Worm (Caenorhabditis elegans) whole organism, late embryonic: ENCODE data around the gene git-1.

ENCODE experiments used
- C08G9.2 ChIP-seq: sonication (generic microtip); optimal IDR thresholded peaks from 2 replicates; lab custom pipeline; 2016; ENCODE audit warnings: mild to moderate bottlenecking, missing genetic modification characterization, moderate library complexity, missing compliant biosample characterization
- C38D4.7 ChIP-seq: fragments of 200-800 bp; sonication (Bioruptor generic); optimal IDR thresholded peaks from 2 replicates; lab custom pipeline; 2018; ENCODE audit warnings: mild to moderate bottlenecking, missing genetic modification characterization, moderate library complexity, missing compliant biosample characterization
- F13H6.1 ChIP-seq: sonication (generic microtip); optimal IDR thresholded peaks from 2 replicates; lab custom pipeline; 2016; ENCODE audit warnings: missing genetic modification characterization, missing compliant biosample characterization
- T23F11.4 ChIP-seq: fragments of 200-800 bp; sonication (Bioruptor generic); optimal IDR thresholded peaks from 2 replicates; lab custom pipeline; 2018; ENCODE audit warnings: mild to moderate bottlenecking, missing genetic modification characterization, missing compliant biosample characterization
- Y22D7AL.16 ChIP-seq: sonication (generic microtip); optimal IDR thresholded peaks from 2 replicates; lab custom pipeline; 2016; ENCODE audit warnings: missing genetic modification characterization, missing compliant biosample characterization
- ama-1 ChIP-seq: fragments of 150-350 bp; optimal IDR thresholded peaks from 2 replicates; lab custom pipeline; 2014
- ceh-18 ChIP-seq: sonication (generic microtip); optimal IDR thresholded peaks from 2 replicates; lab custom pipeline; 2016; ENCODE audit warnings: missing genetic modification characterization, missing compliant biosample characterization
- ceh-24 ChIP-seq: sonication (generic microtip); optimal IDR thresholded peaks from 2 replicates; lab custom pipeline; 2016; ENCODE audit warnings: mild to moderate bottlenecking, missing genetic modification characterization, missing compliant biosample characterization
- ceh-34 ChIP-seq: sonication (generic microtip); optimal IDR thresholded peaks from 2 replicates; lab custom pipeline; 2016; ENCODE audit warnings: mild to moderate bottlenecking, missing genetic modification characterization, missing compliant biosample characterization
- ceh-45 ChIP-seq: fragments of 200-800 bp; sonication (Bioruptor generic); IDR thresholded peaks from 2 replicates; pipeline ENCODE4 v1.3.6; 2022; ENCODE audit warnings: missing genetic modification reagents, missing genetic modification characterization, missing compliant biosample characterization
- ceh-48 ChIP-seq: sonication (generic microtip); optimal IDR thresholded peaks from 2 replicates; lab custom pipeline; 2016; ENCODE audit warnings: missing genetic modification characterization, inconsistent platforms, missing compliant biosample characterization
- elt-2 ChIP-seq: sonication (generic microtip); optimal IDR thresholded peaks from 2 replicates; lab custom pipeline; 2016; ENCODE audit warnings: missing genetic modification reagents, missing genetic modification characterization, missing compliant biosample characterization
- elt-4 ChIP-seq: sonication (generic microtip); optimal IDR thresholded peaks from 2 replicates; lab custom pipeline; 2016; ENCODE audit warnings: missing genetic modification characterization, missing compliant biosample characterization
- ets-4 ChIP-seq: sonication (generic microtip); optimal IDR thresholded peaks from 2 replicates; lab custom pipeline; 2016; ENCODE audit warnings: missing genetic modification characterization, missing compliant biosample characterization
- eyg-1 ChIP-seq: sonication (generic microtip); optimal IDR thresholded peaks from 2 replicates; lab custom pipeline; 2016; ENCODE audit warnings: missing genotype, missing genetic modification characterization, missing compliant biosample characterization
- fax-1 ChIP-seq: sonication (generic microtip); optimal IDR thresholded peaks from 2 replicates; lab custom pipeline; 2016; ENCODE audit warnings: missing genotype, missing genetic modification characterization, missing compliant biosample characterization
- hlh-13 ChIP-seq: fragments of 200-800 bp; sonication (Bioruptor generic); optimal IDR thresholded peaks from 2 replicates; lab custom pipeline; 2018; ENCODE audit warnings: mild to moderate bottlenecking, missing genetic modification characterization, missing compliant biosample characterization
- hlh-15 ChIP-seq: sonication (generic microtip); optimal IDR thresholded peaks from 2 replicates; lab custom pipeline; 2016; ENCODE audit warnings: missing genetic modification characterization, missing compliant biosample characterization
- hlh-6 ChIP-seq: sonication (generic microtip); optimal IDR thresholded peaks from 2 replicates; lab custom pipeline; 2016; ENCODE audit warnings: missing genotype, missing genetic modification characterization, missing compliant biosample characterization
- hlh-8 ChIP-seq: sonication (generic microtip); optimal IDR thresholded peaks from 2 replicates; lab custom pipeline; 2016; ENCODE audit warnings: missing genotype, missing genetic modification characterization, missing compliant biosample characterization
- madf-2 ChIP-seq: sonication (generic microtip); optimal IDR thresholded peaks from 2 replicates; lab custom pipeline; 2017; ENCODE audit warnings: missing genetic modification characterization, missing compliant biosample characterization
- nfya-1 ChIP-seq: sonication (generic microtip); optimal IDR thresholded peaks from 2 replicates; lab custom pipeline; 2017; ENCODE audit warnings: missing genetic modification characterization, mild to moderate bottlenecking, missing compliant biosample characterization, antibody characterized with exemption, moderate library complexity
- nhr-11 ChIP-seq: fragments of 150-350 bp; optimal IDR thresholded peaks from 2 replicates; lab custom pipeline; 2014; ENCODE audit warnings: missing biosample characterization, missing genetic modification characterization
- npax-4 ChIP-seq: sonication (generic microtip); optimal IDR thresholded peaks from 2 replicates; lab custom pipeline; 2016; ENCODE audit warnings: missing genetic modification characterization, missing compliant biosample characterization
- pax-1 ChIP-seq: fragments of 150-350 bp; optimal IDR thresholded peaks from 2 replicates; lab custom pipeline; 2014; ENCODE audit warnings: missing biosample characterization, missing genetic modification characterization
- pha-2 ChIP-seq: sonication (generic microtip); optimal IDR thresholded peaks from 2 replicates; lab custom pipeline; 2017; ENCODE audit warnings: mild to moderate bottlenecking, missing genetic modification characterization, missing compliant biosample characterization
- pqm-1 ChIP-seq: sonication (generic microtip); optimal IDR thresholded peaks from 2 replicates; lab custom pipeline; 2016; ENCODE audit warnings: missing genetic modification characterization, missing compliant biosample characterization
- pros-1 ChIP-seq: fragments of 150-350 bp; optimal IDR thresholded peaks from 2 replicates; lab custom pipeline; 2014; ENCODE audit warnings: missing biosample characterization, missing genetic modification reagents, missing genetic modification characterization
- rnt-1 ChIP-seq: sonication (generic microtip); optimal IDR thresholded peaks from 2 replicates; lab custom pipeline; 2016; ENCODE audit warnings: missing genetic modification characterization, missing compliant biosample characterization
- sox-2 ChIP-seq: fragments of 200-800 bp; sonication (Bioruptor generic); IDR thresholded peaks from 2 replicates; pipeline ENCODE4 v1.3.6; 2022; ENCODE audit warnings: missing genetic modification reagents, missing genetic modification characterization, missing compliant biosample characterization
- sox-4 ChIP-seq: sonication (generic microtip); optimal IDR thresholded peaks from 2 replicates; lab custom pipeline; 2017; ENCODE audit warnings: mild to moderate bottlenecking, missing genetic modification characterization, inconsistent platforms, missing compliant biosample characterization
- tbx-2 ChIP-seq: sonication (generic microtip); optimal IDR thresholded peaks from 2 replicates; lab custom pipeline; 2016; ENCODE audit warnings: missing genetic modification characterization, missing compliant biosample characterization
- unc-42 ChIP-seq: sonication (generic microtip); optimal IDR thresholded peaks from 2 replicates; lab custom pipeline; 2016; ENCODE audit warnings: missing genotype, missing genetic modification characterization, missing compliant biosample characterization
- unc-86 ChIP-seq: sonication (generic microtip); optimal IDR thresholded peaks from 2 replicates; lab custom pipeline; 2016; ENCODE audit warnings: missing genetic modification characterization, missing compliant biosample characterization
- zip-5 ChIP-seq: sonication (generic microtip); optimal IDR thresholded peaks from 2 replicates; lab custom pipeline; 2016; ENCODE audit warnings: missing genetic modification characterization, missing compliant biosample characterization
- ztf-16 ChIP-seq: sonication (generic microtip); optimal IDR thresholded peaks from 2 replicates; lab custom pipeline; 2017; ENCODE audit warnings: missing genetic modification characterization, missing compliant biosample characterization

The git-1 gene

DNA sequence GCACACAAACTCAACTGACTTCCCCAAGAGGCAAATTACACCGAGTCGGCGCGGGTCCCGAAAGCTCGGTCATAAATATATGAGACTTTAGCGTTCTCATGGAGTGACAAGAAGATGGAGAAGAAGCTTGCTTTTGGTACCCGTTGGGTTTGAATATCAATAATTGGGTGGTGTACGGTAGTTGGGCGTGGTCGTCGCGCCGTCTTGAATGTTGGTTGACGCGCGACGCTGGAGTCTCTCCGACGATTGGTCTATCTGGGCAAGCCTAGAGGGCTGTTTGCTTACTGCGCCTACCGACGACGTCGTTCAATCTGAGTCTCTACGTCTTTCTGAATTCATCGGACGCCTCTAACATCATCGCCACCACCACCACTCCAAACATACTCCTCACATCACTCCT is 9.9 kb upstream of the git-1 start:
- no peak for TF ChIP-seq Y22D7AL.16 (tag; lab: Kevin White, UChicago)
- TF ChIP-seq rnt-1 (tag; lab: Kevin White, UChicago) = no peak
- TF ChIP-seq nfya-1 = peak; percentile 59
- TF ChIP-seq ceh-45 (GFP tag; lab: Robert Waterston, UW) = no peak

DNA sequence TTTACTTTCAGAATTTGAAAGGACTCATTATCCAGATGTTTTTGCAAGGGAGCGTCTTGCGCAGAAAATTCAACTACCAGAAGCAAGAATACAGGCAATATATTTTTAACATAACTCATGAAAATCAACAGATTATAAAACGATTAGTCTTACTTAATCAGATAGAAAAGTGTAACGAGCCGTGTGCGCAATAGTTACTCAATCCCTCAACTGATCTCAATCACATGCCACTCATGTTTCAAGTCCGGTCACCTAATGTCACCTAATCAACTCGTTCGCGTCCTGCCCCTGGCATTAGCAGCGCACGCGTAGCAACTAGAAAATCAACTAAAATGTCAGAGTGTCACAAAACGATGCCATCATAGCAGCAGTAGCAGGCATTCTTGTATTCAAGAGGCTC is 8.1 kb upstream of the git-1 start:
- TF ChIP-seq ama-1 (lab: Kevin White, UChicago) (no peak), C38D4.7 (GFP tag; lab: Kevin White, UChicago) (no peak), fax-1 (tag; lab: Kevin White, UChicago) (no peak)

DNA sequence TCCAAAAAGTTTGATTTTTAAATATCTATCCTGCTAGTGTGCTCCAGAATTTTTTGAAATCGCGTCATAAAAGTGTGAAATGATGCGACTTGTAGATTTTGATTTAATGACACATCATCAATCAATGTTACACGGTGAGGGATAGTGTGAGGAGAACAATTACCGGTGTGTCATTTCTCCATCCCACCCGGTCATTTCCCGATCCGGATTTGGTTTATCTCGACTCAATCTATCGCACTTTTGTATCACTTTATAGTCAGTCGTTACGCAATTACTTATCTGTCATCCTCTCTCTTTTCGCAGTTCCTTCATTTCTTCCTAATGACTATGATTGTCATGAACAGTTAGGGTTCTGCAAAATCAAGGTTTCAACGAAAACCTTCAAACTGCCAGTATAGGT is 4.5 kb upstream of the git-1 start:
- no peak for TF ChIP-seq hlh-13 (GFP tag; lab: Kevin White, UChicago)
- TF ChIP-seq C08G9.2 (tag; lab: Kevin White, UChicago) = no peak
- TF ChIP-seq unc-86 (tag; lab: Kevin White, UChicago) = no peak
- no peak for TF ChIP-seq pha-2 (tag; lab: Kevin White, UChicago)
- TF ChIP-seq elt-4 (tag; lab: Kevin White, UChicago) = no peak

- no peak for TF ChIP-seq ceh-18 (tag; lab: Kevin White, UChicago)
- no peak for TF ChIP-seq ets-4
- no peak for TF ChIP-seq madf-2 (tag; lab: Kevin White, UChicago)
- TF ChIP-seq zip-5 (tag; lab: Kevin White, UChicago) = no peak
- TF ChIP-seq F13H6.1 (tag; lab: Kevin White, UChicago) = no peak
- no peak for TF ChIP-seq hlh-6 (tag; lab: Kevin White, UChicago)
- TF ChIP-seq elt-4 (tag; lab: Kevin White, UChicago) = no peak
- TF ChIP-seq, all 69 proteins: peak for 0
These were observed 3.4 kb upstream of the git-1 start, which contains the start of gene F14F3.4 for ce11 chrX:10521313-10521712. Gene F14F3.4, minus strand, starts transcription at chrX:10521413.

DNA sequence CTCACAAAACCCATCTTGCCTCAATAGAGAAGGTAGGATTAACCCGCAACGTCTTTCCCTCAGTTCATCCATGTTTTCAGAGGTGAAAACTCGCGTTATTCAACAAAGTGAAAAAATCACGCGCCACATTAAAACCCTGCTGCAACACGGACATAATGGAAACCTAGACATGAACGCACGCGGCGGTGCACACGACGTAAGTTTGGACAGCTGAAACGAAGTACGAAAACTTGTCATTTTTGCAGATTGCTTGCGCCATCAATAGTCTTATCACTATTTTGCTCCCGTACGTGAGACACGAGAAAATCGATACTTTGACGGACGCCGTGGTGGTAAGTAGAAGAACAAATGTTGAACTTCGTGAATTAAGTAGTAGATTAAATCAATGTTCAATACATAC is 2.7 kb downstream of the git-1 start:
- no peak for TF ChIP-seq hlh-15 (tag; lab: Kevin White, UChicago)
- TF ChIP-seq ztf-16 = no peak
- TF ChIP-seq elt-2 (tag; lab: Kevin White, UChicago) = no peak
- TF ChIP-seq ceh-48 (tag; lab: Kevin White, UChicago) = no peak
- no peak for TF ChIP-seq hlh-13 (GFP tag; lab: Kevin White, UChicago)
- no peak for TF ChIP-seq ceh-34 (tag; lab: Kevin White, UChicago)
- no peak for TF ChIP-seq madf-2 (tag; lab: Kevin White, UChicago)
- TF ChIP-seq sox-2 (GFP tag; lab: Robert Waterston, UW) = no peak
- TF ChIP-seq hlh-8 (tag; lab: Kevin White, UChicago) = no peak
- TF ChIP-seq npax-4 (tag; lab: Kevin White, UChicago) = no peak
- no peak for TF ChIP-seq ceh-45 (GFP tag; lab: Robert Waterston, UW)
- no peak for TF ChIP-seq pros-1 (tag; lab: Kevin White, UChicago)
- TF ChIP-seq ceh-24 (tag; lab: Kevin White, UChicago) = no peak
- no peak for TF ChIP-seq pha-2 (tag; lab: Kevin White, UChicago)
- no peak for TF ChIP-seq pax-1 (tag; lab: Kevin White, UChicago)
- no peak for TF ChIP-seq nhr-11 (tag; lab: Kevin White, UChicago)
- no peak for TF ChIP-seq zip-5 (tag; lab: Kevin White, UChicago)
- TF ChIP-seq pqm-1 (tag; lab: Kevin White, UChicago) = no peak
- no peak for TF ChIP-seq unc-42 (tag; lab: Kevin White, UChicago)

- TF ChIP-seq sox-4 (no peak), tbx-2 (tag; lab: Kevin White, UChicago) (no peak), elt-2 (tag; lab: Kevin White, UChicago) (peak; percentile 42), F13H6.1 (tag; lab: Kevin White, UChicago) (no peak), T23F11.4 (no peak), eyg-1 (tag; lab: Kevin White, UChicago) (no peak)
These were observed 4.3 kb downstream of the git-1 start, which contains the start of the genes F14F3.5 and slcf-1 for ce11 chrX:10528993-10529392. Gene F14F3.5, minus strand, starts transcription at chrX:10529226. Gene slcf-1, plus strand, starts transcription at chrX:10529294.
